Worm (Caenorhabditis elegans): Measurements from ENCODE around the gene F55H2.8.

The F55H2.8 gene

ce11 chrIII:9467857-9468256, 45.8 kb upstream of the F55H2.8 start, which contains the start of gene tag-342:
Gene tag-342 (plus strand): TSS chrIII:9468157.
- TF ChIP-seq fkh-3 (tag; optimal IDR thresholded peaks at IDR 0.05) (no peak), madf-3 (GFP tag; IDR thresholded peaks at IDR 0.05) (no peak), hlh-26 (GFP tag; conservative IDR thresholded peaks at IDR 0.05) (no peak), dox-1 (GFP tag; IDR thresholded peaks at IDR 0.05) (no peak), die-1 (tag; optimal IDR thresholded peaks at IDR 0.05) (no peak), dpl-1 (GFP tag; optimal IDR thresholded peaks at IDR 0.05) (no peak), lag-1 (GFP tag; IDR thresholded peaks at IDR 0.05) (no peak), Y67H2A.10 (GFP tag; conservative IDR thresholded peaks at IDR 0.05) (no peak), egl-44 (GFP tag; IDR thresholded peaks at IDR 0.05) (no peak), ets-4 (GFP tag; optimal IDR thresholded peaks at IDR 0.05) (no peak), pha-4 (tag; optimal IDR thresholded peaks at IDR 0.05) (no peak), attf-5 (GFP tag; optimal IDR thresholded peaks at IDR 0.05) (no peak), hmg-20 (GFP tag; IDR thresholded peaks at IDR 0.05) (no peak), egrh-3 (GFP tag; IDR thresholded peaks at IDR 0.05) (no peak), madf-10 (tag; optimal IDR thresholded peaks at IDR 0.05) (no peak)

ce11 chrIII:9471996-9472395, 41.7 kb upstream of the F55H2.8 start:
- TF ChIP-seq efl-1 (GFP tag; optimal IDR thresholded peaks at IDR 0.05) = no peak
- no peak for TF ChIP-seq snpc-3.4 (tag; optimal IDR thresholded peaks at IDR 0.05)
- no peak for TF ChIP-seq B0336.3 (GFP tag; IDR thresholded peaks at IDR 0.05)
- TF ChIP-seq nhr-120 (GFP tag; IDR thresholded peaks at IDR 0.05) = no peak
- TF ChIP-seq hmg-20 (GFP tag; IDR thresholded peaks at IDR 0.05) = no peak
- no peak for TF ChIP-seq snpc-4 (GFP tag; optimal IDR thresholded peaks at IDR 0.05)
- TF ChIP-seq snpc-4 (tag; optimal IDR thresholded peaks at IDR 0.05) = no peak
- TF ChIP-seq B0261.1 (tag; optimal IDR thresholded peaks at IDR 0.05) = no peak
- no peak for TF ChIP-seq cebp-1 (GFP tag; IDR thresholded peaks at IDR 0.05)
- TF ChIP-seq cebp-1 (tag; optimal IDR thresholded peaks at IDR 0.05) = no peak

- peak; percentile 76 for TF ChIP-seq nhr-80 (tag; optimal IDR thresholded peaks at IDR 0.05)
- no peak for TF ChIP-seq madf-10 (tag; optimal IDR thresholded peaks at IDR 0.05)
These were observed 41.2 kb upstream of the F55H2.8 start for ce11 chrIII:9472464-9472863.

- no peak for TF ChIP-seq lin-54 (GFP tag; optimal IDR thresholded peaks at IDR 0.05)
- peak; percentile 96 for TF ChIP-seq nhr-80 (tag; optimal IDR thresholded peaks at IDR 0.05)
- 0 out of 2 replicates have a peak, but pooled peaks have one; percentile 24 for TF ChIP-seq nfyb-1 (GFP tag; IDR thresholded peaks at IDR 0.05)
- TF ChIP-seq Y53G8AR.9 (GFP tag; conservative IDR thresholded peaks at IDR 0.05) = no peak
- TF ChIP-seq dpff-1 (tag; optimal IDR thresholded peaks at IDR 0.05) = no peak
- TF ChIP-seq mcd-1 (GFP tag; IDR thresholded peaks at IDR 0.05) = no peak
- TF ChIP-seq ets-4 (GFP tag; optimal IDR thresholded peaks at IDR 0.05) = peak; percentile 30
- TF ChIP-seq bed-1 (GFP tag; IDR thresholded peaks at IDR 0.05) = no peak
- TF ChIP-seq let-607 (tag; optimal IDR thresholded peaks at IDR 0.05) = no peak
- peak; percentile 34 for TF ChIP-seq attf-5 (GFP tag; optimal IDR thresholded peaks at IDR 0.05)
- no peak for TF ChIP-seq hsf-1 (GFP tag; IDR thresholded peaks at IDR 0.05)
- TF ChIP-seq dox-1 (GFP tag; IDR thresholded peaks at IDR 0.05) = 0 out of 2 replicates have a peak, but pooled peaks have one; percentile 40
- TF ChIP-seq egl-44 (GFP tag; IDR thresholded peaks at IDR 0.05) = no peak
These were observed 39.2 kb upstream of the F55H2.8 start for ce11 chrIII:9474501-9474900.

ce11 chrIII:9476564-9476963, 37.1 kb upstream of the F55H2.8 start:
- no peak for TF ChIP-seq lin-54 (GFP tag; optimal IDR thresholded peaks at IDR 0.05)
- TF ChIP-seq nhr-80 (tag; optimal IDR thresholded peaks at IDR 0.05) = peak; percentile 53

Measured in whole organism, young adult.